Worm (Caenorhabditis elegans) whole organism, young adult: ENCODE results near the gene ZK856.18.

Source experiments
- B0336.3 ChIP-seq: fragments of 200-800 bp; sonication (Bioruptor generic); IDR thresholded peaks from 2 replicates; pipeline ENCODE4 v1.3.6; 2022; ENCODE audit warnings: missing genetic modification characterization, missing compliant biosample characterization
- D2030.7 ChIP-seq: fragments of 200-800 bp; sonication (Bioruptor generic); IDR thresholded peaks from 2 replicates; pipeline ENCODE4 v1.3.6; 2022; ENCODE audit warnings: missing genetic modification reagents, missing genetic modification characterization, missing compliant biosample characterization
- F33H1.4 ChIP-seq: fragments of 200-800 bp; sonication (Bioruptor generic); IDR thresholded peaks from 2 replicates; pipeline ENCODE4 v1.3.6; 2022; ENCODE audit warnings: missing genetic modification reagents, missing genetic modification characterization, missing compliant biosample characterization
- F37B4.10 ChIP-seq: fragments of 200-800 bp; sonication (Bioruptor generic); IDR thresholded peaks from 2 replicates; pipeline ENCODE4 v1.3.6; 2022; ENCODE audit warnings: missing genetic modification characterization, missing compliant biosample characterization
- F49E8.2 ChIP-seq: sonication (generic microtip); optimal IDR thresholded peaks from 3 replicates; lab custom pipeline; 2017; ENCODE audit warnings: missing genetic modification characterization, mild to moderate bottlenecking, missing compliant biosample characterization, antibody characterized with exemption, moderate library complexity; ENCODE audit not compliant: insufficient read depth
- F55B11.4 ChIP-seq: sonication (generic microtip); optimal IDR thresholded peaks from 2 replicates; lab custom pipeline; 2016; ENCODE audit warnings: missing compliant biosample characterization, missing genetic modification characterization, borderline replicate concordance; ENCODE audit not compliant: insufficient read depth
- F57C9.4 ChIP-seq: sonication (generic microtip); optimal IDR thresholded peaks from 2 replicates; lab custom pipeline; 2017; ENCODE audit warnings: mild to moderate bottlenecking, missing genetic modification characterization, missing compliant biosample characterization
- K11D2.4 ChIP-seq: fragments of 200-800 bp; sonication (Bioruptor generic); IDR thresholded peaks from 2 replicates; pipeline ENCODE4 v1.3.6; 2022; ENCODE audit warnings: missing genetic modification reagents, missing genetic modification characterization, missing compliant biosample characterization
- Y56A3A.18 ChIP-seq: fragments of 200-800 bp; sonication (Bioruptor generic); IDR thresholded peaks from 2 replicates; pipeline ENCODE4 v1.3.6; 2022; ENCODE audit warnings: missing genetic modification reagents, missing genetic modification characterization, missing compliant biosample characterization
- Y79H2A.3 ChIP-seq: fragments of 200-800 bp; sonication (Bioruptor generic); conservative IDR thresholded peaks from 2 replicates; pipeline ENCODE4 v1.3.6; 2022; ENCODE audit warnings: missing genetic modification reagents, missing genetic modification characterization, missing compliant biosample characterization
- ama-1 ChIP-seq, 3 experiments: fragments of 150-350 bp in 1 of 3; sonication (generic microtip) in 2 of 3; optimal IDR thresholded peaks; 2 replicates each; lab custom pipeline; 2014 to 2018; ENCODE audit warnings: missing biosample characterization in 2 of 3, missing genetic modification characterization in 2 of 3, missing genetic modification reagents in 2 of 3
- aptf-3 ChIP-seq: fragments of 200-800 bp; sonication (Bioruptor generic); IDR thresholded peaks from 2 replicates; pipeline ENCODE4 v1.3.6; 2022; ENCODE audit warnings: missing genetic modification characterization, missing compliant biosample characterization
- attf-6 ChIP-seq: fragments of 200-800 bp; sonication (Bioruptor generic); IDR thresholded peaks from 2 replicates; pipeline ENCODE4 v1.3.6; 2022; ENCODE audit warnings: missing genetic modification reagents, missing genetic modification characterization, missing compliant biosample characterization
- bed-2 ChIP-seq: fragments of 200-800 bp; sonication (Bioruptor generic); IDR thresholded peaks from 2 replicates; pipeline ENCODE4 v1.3.6; 2022; ENCODE audit warnings: missing genetic modification reagents, missing genetic modification characterization, missing compliant biosample characterization
- die-1 ChIP-seq: sonication (generic microtip); optimal IDR thresholded peaks from 2 replicates; lab custom pipeline; 2016; ENCODE audit warnings: missing genotype, mild to moderate bottlenecking, missing genetic modification characterization, missing compliant biosample characterization
- efl-1 ChIP-seq: fragments of 150-350 bp; optimal IDR thresholded peaks from 2 replicates; lab custom pipeline; 2014; ENCODE audit warnings: missing biosample characterization, missing genetic modification reagents, missing genetic modification characterization
- egl-44 ChIP-seq: fragments of 200-800 bp; sonication (Bioruptor generic); IDR thresholded peaks from 2 replicates; pipeline ENCODE4 v1.3.6; 2022; ENCODE audit warnings: missing genetic modification reagents, missing genetic modification characterization, missing compliant biosample characterization
- egrh-3 ChIP-seq: fragments of 200-800 bp; sonication (Bioruptor generic); IDR thresholded peaks from 2 replicates; pipeline ENCODE4 v1.3.6; 2022; ENCODE audit warnings: missing genetic modification reagents, missing genetic modification characterization, missing compliant biosample characterization
- hmg-20 ChIP-seq: fragments of 200-800 bp; sonication (Bioruptor generic); IDR thresholded peaks from 2 replicates; pipeline ENCODE4 v1.3.6; 2022; ENCODE audit warnings: missing genetic modification reagents, missing genetic modification characterization, missing compliant biosample characterization
- hsf-1 ChIP-seq: fragments of 200-800 bp; sonication (Bioruptor generic); IDR thresholded peaks from 2 replicates; pipeline ENCODE4 v1.3.6; 2022; ENCODE audit warnings: missing genetic modification reagents, missing genetic modification characterization, missing compliant biosample characterization
- lin-26 ChIP-seq: fragments of 200-800 bp; sonication (Bioruptor generic); IDR thresholded peaks from 2 replicates; pipeline ENCODE4 v1.3.6; 2022; ENCODE audit warnings: missing genetic modification reagents, missing genetic modification characterization, missing compliant biosample characterization
- lin-40 ChIP-seq: sonication (generic microtip); optimal IDR thresholded peaks from 2 replicates; lab custom pipeline; 2016; ENCODE audit warnings: missing genetic modification characterization, mild to moderate bottlenecking, missing compliant biosample characterization, missing genotype, missing genetic modification reagents
- lsl-1 ChIP-seq: fragments of 200-800 bp; sonication (Bioruptor generic); optimal IDR thresholded peaks from 2 replicates; lab custom pipeline; 2018; ENCODE audit warnings: mild to moderate bottlenecking, missing genetic modification characterization, moderate library complexity, missing compliant biosample characterization
- lsy-27 ChIP-seq: sonication (generic microtip); optimal IDR thresholded peaks from 2 replicates; lab custom pipeline; 2017; ENCODE audit warnings: missing genetic modification characterization, mild to moderate bottlenecking, missing compliant biosample characterization, antibody characterized with exemption, missing genotype, borderline replicate concordance; ENCODE audit not compliant: insufficient read depth
- madf-10 ChIP-seq: sonication (generic microtip); optimal IDR thresholded peaks from 2 replicates; lab custom pipeline; 2016; ENCODE audit warnings: mild to moderate bottlenecking, missing genetic modification characterization, missing compliant biosample characterization
- madf-6 ChIP-seq: fragments of 200-800 bp; sonication (Bioruptor generic); IDR thresholded peaks from 2 replicates; pipeline ENCODE4 v1.3.6; 2022; ENCODE audit warnings: missing genetic modification reagents, missing genetic modification characterization, missing compliant biosample characterization
- madf-8 ChIP-seq: fragments of 200-800 bp; sonication (Bioruptor generic); conservative IDR thresholded peaks from 2 replicates; pipeline ENCODE4 v1.3.6; 2022; ENCODE audit warnings: missing genetic modification reagents, missing genetic modification characterization, missing compliant biosample characterization
- nfyb-1 ChIP-seq: fragments of 200-800 bp; sonication (Bioruptor generic); IDR thresholded peaks from 2 replicates; pipeline ENCODE4 v1.3.6; 2022; ENCODE audit warnings: missing genetic modification reagents, missing genetic modification characterization, missing compliant biosample characterization
- nhr-27 ChIP-seq: fragments of 200-800 bp; sonication (Bioruptor generic); optimal IDR thresholded peaks from 2 replicates; lab custom pipeline; 2018; ENCODE audit warnings: mild to moderate bottlenecking, missing genetic modification characterization, moderate library complexity, missing compliant biosample characterization
- nhr-80 ChIP-seq: sonication (generic microtip); optimal IDR thresholded peaks from 2 replicates; lab custom pipeline; 2016; ENCODE audit warnings: missing genetic modification characterization, missing compliant biosample characterization
- pbrm-1 ChIP-seq: fragments of 200-800 bp; sonication (Bioruptor generic); IDR thresholded peaks from 2 replicates; pipeline ENCODE4 v1.3.6; 2022; ENCODE audit warnings: missing genetic modification reagents, missing genetic modification characterization, missing compliant biosample characterization
- rcor-1 ChIP-seq: fragments of 200-800 bp; sonication (Bioruptor generic); IDR thresholded peaks from 2 replicates; pipeline ENCODE4 v1.3.6; 2022; ENCODE audit warnings: missing genetic modification reagents, missing genetic modification characterization, missing compliant biosample characterization
- rec-8 ChIP-seq, 2 experiments: sonication (generic microtip); optimal IDR thresholded peaks; 2 replicates each; lab custom pipeline; 2016; ENCODE audit warnings: mild to moderate bottlenecking in 2 of 2, missing genetic modification characterization in 2 of 2, missing genetic modification reagents in 2 of 2, missing genotype in 2 of 2, missing biosample characterization in 1 of 2, missing compliant biosample characterization in 1 of 2, moderate library complexity in 1 of 2
- snpc-1.3 ChIP-seq: sonication (generic microtip); optimal IDR thresholded peaks from 2 replicates; lab custom pipeline; 2017; ENCODE audit warnings: missing genetic modification characterization, mild to moderate bottlenecking, missing compliant biosample characterization, antibody characterized with exemption, moderate library complexity, missing genotype, missing genetic modification reagents; ENCODE audit not compliant: insufficient read depth
- snpc-4 ChIP-seq, 5 experiments: fragments of 150-350 bp in 1 of 5; sonication (generic microtip) in 4 of 5; optimal IDR thresholded peaks; 2 replicates each; lab custom pipeline; 2014 to 2018; ENCODE audit warnings: missing genetic modification characterization in 5 of 5, missing biosample characterization in 3 of 5, antibody characterized with exemption in 2 of 5, mild to moderate bottlenecking in 2 of 5, missing compliant biosample characterization in 2 of 5, missing genotype in 2 of 5, moderate library complexity in 2 of 5, missing genetic modification reagents in 1 of 5
- xnd-1 ChIP-seq: sonication (generic microtip); optimal IDR thresholded peaks from 2 replicates; lab custom pipeline; 2016; ENCODE audit warnings: missing genotype, missing genetic modification reagents, missing genetic modification characterization, missing compliant biosample characterization
- zfh-2 ChIP-seq: fragments of 200-800 bp; sonication (Bioruptor generic); conservative IDR thresholded peaks from 2 replicates; pipeline ENCODE4 v1.3.6; 2022; ENCODE audit warnings: missing genetic modification reagents, missing genetic modification characterization, missing compliant biosample characterization
- zim-3 ChIP-seq: sonication (generic microtip); optimal IDR thresholded peaks from 2 replicates; lab custom pipeline; 2017; ENCODE audit warnings: mild to moderate bottlenecking, missing genetic modification characterization, moderate library complexity, missing compliant biosample characterization
- ztf-18 ChIP-seq: sonication (generic microtip); optimal IDR thresholded peaks from 2 replicates; lab custom pipeline; 2016; ENCODE audit warnings: missing genotype, mild to moderate bottlenecking, missing genetic modification characterization, missing compliant biosample characterization

ZK856.18 gene

ce11 chrV:10220605-10221004 is 34.8 kb upstream of the ZK856.18 start, which contains the start of gene C12D8.13:
C12D8.13 (minus strand) TSS chrV:10220705.
- no peak for TF ChIP-seq Y79H2A.3
- no peak for TF ChIP-seq pbrm-1 (GFP tag; lab: Robert Waterston, UW)
- TF ChIP-seq F33H1.4 (GFP tag; lab: Robert Waterston, UW) = no peak
- no peak for TF ChIP-seq F37B4.10
- no peak for TF ChIP-seq rcor-1
- no peak for TF ChIP-seq nhr-27
- no peak for TF ChIP-seq egrh-3 (GFP tag; lab: Robert Waterston, UW)
- no peak for TF ChIP-seq lin-40 (tag; lab: Kevin White, UChicago)
- TF ChIP-seq die-1 (tag; lab: Kevin White, UChicago) = no peak
- TF ChIP-seq snpc-4 (GFP tag; optimal IDR thresholded peaks at IDR 0.05; lab: Kevin White, UChicago) = no peak
- TF ChIP-seq snpc-4 (tag; optimal IDR thresholded peaks at IDR 0.05; lab: Kevin White, UChicago) = no peak
- TF ChIP-seq efl-1 (GFP tag; lab: Kevin White, UChicago) = no peak
- TF ChIP-seq hsf-1 (GFP tag; lab: Robert Waterston, UW) = no peak
- no peak for TF ChIP-seq bed-2 (GFP tag; lab: Robert Waterston, UW)
- no peak for TF ChIP-seq zim-3 (tag; lab: Kevin White, UChicago)
- TF ChIP-seq snpc-1.3 (tag; lab: Kevin White, UChicago) = no peak
- no peak for TF ChIP-seq lsy-27 (tag; lab: Kevin White, UChicago)
- TF ChIP-seq K11D2.4 (GFP tag; lab: Robert Waterston, UW) = no peak

- TF ChIP-seq attf-6 (no peak), zfh-2 (GFP tag; lab: Robert Waterston, UW) (no peak), hmg-20 (no peak), D2030.7 (GFP tag; lab: Robert Waterston, UW) (no peak)
- TF ChIP-seq, all 124 proteins: peak for 0
Observed at ce11 chrV:10216724-10217123, 30.9 kb upstream of the ZK856.18 start, which contains the start of gene ZK856.14. ZK856.14 (plus strand) TSS chrV:10217024.

- TF ChIP-seq bed-2 (GFP tag; lab: Robert Waterston, UW) = no peak
- peak; percentile 34 for TF ChIP-seq lsl-1 (GFP tag; lab: Kevin White, UChicago)
Observed at ce11 chrV:10212627-10213026, 26.8 kb upstream of the ZK856.18 start, which contains the start of gene hpo-40. hpo-40 (plus strand) TSS chrV:10212927.

ce11 chrV:10212027-10212426 is 26.2 kb upstream of the ZK856.18 start, which contains the start of gene zhit-3:
zhit-3 (minus strand) TSS chrV:10212127.
- TF ChIP-seq egl-44 (no peak), rec-8 (tag; optimal IDR thresholded peaks at IDR 0.05; lab: Kevin White, UChicago) (no peak), ama-1 (optimal IDR thresholded peaks at IDR 0.05; lab: Kevin White, UChicago) (no peak), ama-1 (GFP tag; optimal IDR thresholded peaks at IDR 0.05; lab: Kevin White, UChicago) (no peak), nfyb-1 (no peak), Y56A3A.18 (GFP tag; lab: Robert Waterston, UW) (no peak), lin-26 (GFP tag; lab: Robert Waterston, UW) (no peak), nhr-80 (no peak), aptf-3 (GFP tag; lab: Robert Waterston, UW) (no peak), madf-8 (GFP tag; lab: Robert Waterston, UW) (no peak), F57C9.4 (tag; lab: Kevin White, UChicago) (no peak), F49E8.2 (no peak), lsy-27 (tag; lab: Kevin White, UChicago) (no peak), F55B11.4 (tag; lab: Kevin White, UChicago) (no peak), B0336.3 (GFP tag; lab: Robert Waterston, UW) (no peak), ztf-18 (tag; lab: Kevin White, UChicago) (no peak), madf-6 (GFP tag; lab: Robert Waterston, UW) (no peak), madf-10 (tag; lab: Kevin White, UChicago) (no peak), xnd-1 (no peak)
